Worm (Caenorhabditis elegans) whole organism, young adult: ENCODE results near the gene C46F2.1.

ENCODE experiments used
- B0261.1 ChIP-seq: sonication (generic microtip); optimal IDR thresholded peaks from 2 replicates; lab custom pipeline; 2016; ENCODE audit warnings: mild to moderate bottlenecking, missing genetic modification characterization, moderate library complexity, missing compliant biosample characterization
- C06A6.2 ChIP-seq: fragments of 200-800 bp; sonication (Bioruptor generic); conservative IDR thresholded peaks from 2 replicates; pipeline ENCODE4 v1.3.6; 2022; ENCODE audit warnings: missing genetic modification characterization, missing compliant biosample characterization
- C17E4.6 ChIP-seq: fragments of 200-800 bp; sonication (Bioruptor generic); IDR thresholded peaks from 2 replicates; pipeline ENCODE4 v1.3.6; 2022; ENCODE audit warnings: missing genetic modification reagents, missing genetic modification characterization, missing compliant biosample characterization
- D2030.7 ChIP-seq: fragments of 200-800 bp; sonication (Bioruptor generic); IDR thresholded peaks from 2 replicates; pipeline ENCODE4 v1.3.6; 2022; ENCODE audit warnings: missing genetic modification reagents, missing genetic modification characterization, missing compliant biosample characterization
- F22D6.2 ChIP-seq: sonication (generic microtip); optimal IDR thresholded peaks from 2 replicates; lab custom pipeline; 2016; ENCODE audit warnings: mild to moderate bottlenecking, missing genetic modification characterization, missing compliant biosample characterization
- F23B12.7 ChIP-seq: sonication (generic microtip); optimal IDR thresholded peaks from 2 replicates; lab custom pipeline; 2017; ENCODE audit warnings: missing genetic modification characterization, mild to moderate bottlenecking, missing compliant biosample characterization, antibody characterized with exemption, moderate library complexity; ENCODE audit not compliant: insufficient read depth
- F37B4.10 ChIP-seq: fragments of 200-800 bp; sonication (Bioruptor generic); IDR thresholded peaks from 2 replicates; pipeline ENCODE4 v1.3.6; 2022; ENCODE audit warnings: missing genetic modification characterization, missing compliant biosample characterization
- F55B11.4 ChIP-seq: sonication (generic microtip); optimal IDR thresholded peaks from 2 replicates; lab custom pipeline; 2016; ENCODE audit warnings: missing compliant biosample characterization, missing genetic modification characterization, borderline replicate concordance; ENCODE audit not compliant: insufficient read depth
- K12H6.12 ChIP-seq: fragments of 200-800 bp; sonication (Bioruptor generic); optimal IDR thresholded peaks from 2 replicates; lab custom pipeline; 2018; ENCODE audit warnings: mild to moderate bottlenecking, missing genetic modification characterization, missing compliant biosample characterization
- T26A5.8 ChIP-seq: sonication (generic microtip); optimal IDR thresholded peaks from 2 replicates; lab custom pipeline; 2016; ENCODE audit warnings: missing genetic modification characterization, missing compliant biosample characterization
- Y53F4B.3 ChIP-seq: fragments of 200-800 bp; sonication (Bioruptor generic); IDR thresholded peaks from 2 replicates; pipeline ENCODE4 v1.3.6; 2022; ENCODE audit warnings: missing genetic modification reagents, missing genetic modification characterization, missing compliant biosample characterization
- Y56A3A.18 ChIP-seq: fragments of 200-800 bp; sonication (Bioruptor generic); IDR thresholded peaks from 2 replicates; pipeline ENCODE4 v1.3.6; 2022; ENCODE audit warnings: missing genetic modification reagents, missing genetic modification characterization, missing compliant biosample characterization
- aptf-3 ChIP-seq: fragments of 200-800 bp; sonication (Bioruptor generic); IDR thresholded peaks from 2 replicates; pipeline ENCODE4 v1.3.6; 2022; ENCODE audit warnings: missing genetic modification characterization, missing compliant biosample characterization
- atf-7 ChIP-seq: sonication (generic microtip); optimal IDR thresholded peaks from 2 replicates; lab custom pipeline; 2017; ENCODE audit warnings: mild to moderate bottlenecking, missing genetic modification characterization, missing compliant biosample characterization
- ceh-27 ChIP-seq: fragments of 200-800 bp; sonication (Bioruptor generic); optimal IDR thresholded peaks from 2 replicates; lab custom pipeline; 2018; ENCODE audit warnings: mild to moderate bottlenecking, missing genetic modification characterization, moderate library complexity, missing compliant biosample characterization
- ceh-91 ChIP-seq: fragments of 200-800 bp; sonication (Bioruptor generic); IDR thresholded peaks from 2 replicates; pipeline ENCODE4 v1.3.6; 2022; ENCODE audit warnings: missing genetic modification reagents, missing genetic modification characterization, missing compliant biosample characterization
- dox-1 ChIP-seq: fragments of 200-800 bp; sonication (Bioruptor generic); IDR thresholded peaks from 2 replicates; pipeline ENCODE4 v1.3.6; 2022; ENCODE audit warnings: missing genetic modification reagents, missing genetic modification characterization, missing compliant biosample characterization
- efl-1 ChIP-seq: fragments of 150-350 bp; optimal IDR thresholded peaks from 2 replicates; lab custom pipeline; 2014; ENCODE audit warnings: missing biosample characterization, missing genetic modification reagents, missing genetic modification characterization
- hlh-12 ChIP-seq: sonication (generic microtip); optimal IDR thresholded peaks from 2 replicates; lab custom pipeline; 2016; ENCODE audit warnings: missing genetic modification characterization, missing compliant biosample characterization
- hmg-1.2 ChIP-seq: fragments of 200-800 bp; sonication (Bioruptor generic); IDR thresholded peaks from 2 replicates; pipeline ENCODE4 v1.3.6; 2022; ENCODE audit warnings: missing genetic modification reagents, missing genetic modification characterization, missing compliant biosample characterization
- hrde-1 ChIP-seq: sonication (generic microtip); optimal IDR thresholded peaks from 2 replicates; lab custom pipeline; 2016; ENCODE audit warnings: missing genetic modification characterization, mild to moderate bottlenecking, missing compliant biosample characterization, moderate library complexity, missing genotype, missing genetic modification reagents, borderline replicate concordance
- hsf-1 ChIP-seq: fragments of 200-800 bp; sonication (Bioruptor generic); IDR thresholded peaks from 2 replicates; pipeline ENCODE4 v1.3.6; 2022; ENCODE audit warnings: missing genetic modification reagents, missing genetic modification characterization, missing compliant biosample characterization
- lag-1 ChIP-seq: fragments of 200-800 bp; sonication (Bioruptor generic); IDR thresholded peaks from 2 replicates; pipeline ENCODE4 v1.3.6; 2022; ENCODE audit warnings: missing genetic modification reagents, missing genetic modification characterization, missing compliant biosample characterization
- let-607 ChIP-seq, 2 experiments: fragments of 200-800 bp in 1 of 2; sonication (Bioruptor generic) in 1 of 2; sonication (generic microtip) in 1 of 2; optimal IDR thresholded peaks; 2 replicates each; lab custom pipeline; 2016 to 2018; ENCODE audit warnings: mild to moderate bottlenecking in 2 of 2, missing compliant biosample characterization in 2 of 2, missing genetic modification characterization in 2 of 2, moderate library complexity in 2 of 2, missing genotype in 1 of 2
- lin-35 ChIP-seq, 3 experiments: fragments of 150-350 bp in 2 of 3; sonication (generic microtip) in 1 of 3; optimal IDR thresholded peaks; 2 replicates each; lab custom pipeline; 2014 to 2018; ENCODE audit warnings: missing biosample characterization in 3 of 3, missing genetic modification characterization in 3 of 3, missing genetic modification reagents in 3 of 3
- lir-1 ChIP-seq: fragments of 200-800 bp; sonication (Bioruptor generic); conservative IDR thresholded peaks from 2 replicates; pipeline ENCODE4 v1.3.6; 2022; ENCODE audit warnings: missing genetic modification reagents, missing genetic modification characterization, missing compliant biosample characterization
- madf-8 ChIP-seq: fragments of 200-800 bp; sonication (Bioruptor generic); conservative IDR thresholded peaks from 2 replicates; pipeline ENCODE4 v1.3.6; 2022; ENCODE audit warnings: missing genetic modification reagents, missing genetic modification characterization, missing compliant biosample characterization
- mel-28 ChIP-seq: sonication (generic microtip); optimal IDR thresholded peaks from 2 replicates; lab custom pipeline; 2016; ENCODE audit warnings: borderline replicate concordance, mild to moderate bottlenecking, missing genetic modification characterization, missing compliant biosample characterization
- nhr-27 ChIP-seq: fragments of 200-800 bp; sonication (Bioruptor generic); optimal IDR thresholded peaks from 2 replicates; lab custom pipeline; 2018; ENCODE audit warnings: mild to moderate bottlenecking, missing genetic modification characterization, moderate library complexity, missing compliant biosample characterization
- nhr-90 ChIP-seq: sonication (generic microtip); optimal IDR thresholded peaks from 2 replicates; lab custom pipeline; 2016; ENCODE audit warnings: missing genotype, mild to moderate bottlenecking, missing genetic modification characterization, missing compliant biosample characterization
- rpc-1 ChIP-seq, 2 experiments: fragments of 150-350 bp in 1 of 2; sonication (generic microtip) in 1 of 2; optimal IDR thresholded peaks; 2 replicates each; lab custom pipeline; 2014 to 2018; ENCODE audit warnings: missing biosample characterization in 1 of 2, missing genetic modification characterization in 1 of 2, missing genetic modification reagents in 1 of 2, missing genotype in 1 of 2
- tbp1 ChIP-seq: fragments of 200-800 bp; sonication (Bioruptor generic); optimal IDR thresholded peaks from 2 replicates; lab custom pipeline; 2018; ENCODE audit warnings: mild to moderate bottlenecking, missing genetic modification characterization, missing compliant biosample characterization
- tbx-9 ChIP-seq: sonication (generic microtip); optimal IDR thresholded peaks from 2 replicates; lab custom pipeline; 2016; ENCODE audit warnings: borderline replicate concordance, missing genetic modification characterization, inconsistent platforms, missing compliant biosample characterization
- unc-62 ChIP-seq: fragments of 150-350 bp; optimal IDR thresholded peaks from 2 replicates; lab custom pipeline; 2014; ENCODE audit warnings: missing biosample characterization, missing genetic modification reagents, missing genetic modification characterization
- zim-3 ChIP-seq: sonication (generic microtip); optimal IDR thresholded peaks from 2 replicates; lab custom pipeline; 2017; ENCODE audit warnings: mild to moderate bottlenecking, missing genetic modification characterization, moderate library complexity, missing compliant biosample characterization
- ztf-26 ChIP-seq: sonication (generic microtip); optimal IDR thresholded peaks from 2 replicates; lab custom pipeline; 2017; ENCODE audit warnings: missing genetic modification characterization, missing compliant biosample characterization

C46F2.1 gene

DNA sequence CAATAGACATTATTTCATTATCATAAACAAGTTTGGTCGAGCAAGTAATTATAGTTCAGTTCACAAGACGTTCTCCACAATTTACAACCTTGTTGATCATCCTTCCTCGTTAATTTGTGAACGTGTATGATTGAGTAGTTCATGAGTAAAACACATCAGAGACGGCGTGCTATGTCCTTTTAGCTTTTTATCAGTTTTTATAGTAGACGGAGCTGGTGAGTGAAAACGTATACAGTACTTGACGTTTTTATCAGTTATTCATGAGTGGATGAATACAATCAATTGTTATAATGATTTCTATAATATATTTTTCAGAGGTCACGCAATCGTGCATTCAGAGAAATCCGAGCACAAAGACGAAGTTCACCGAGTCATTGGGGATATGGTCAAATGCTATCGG lies 1.1 kb downstream of the C46F2.1 start:
- TF ChIP-seq F55B11.4 (tag; lab: Kevin White, UChicago) (no peak), B0261.1 (tag; lab: Kevin White, UChicago) (no peak), lin-35 (GFP tag; optimal IDR thresholded peaks at IDR 0.05; lab: Kevin White, UChicago) (no peak), lag-1 (GFP tag; lab: Robert Waterston, UW) (no peak), mel-28 (no peak), efl-1 (GFP tag; lab: Kevin White, UChicago) (no peak), K12H6.12 (tag; lab: Kevin White, UChicago) (no peak), hlh-12 (tag; lab: Kevin White, UChicago) (no peak), C06A6.2 (no peak), F22D6.2 (tag; lab: Kevin White, UChicago) (no peak), zim-3 (tag; lab: Kevin White, UChicago) (no peak), Y53F4B.3 (no peak), nhr-90 (no peak), F37B4.10 (GFP tag; lab: Robert Waterston, UW) (no peak), rpc-1 (optimal IDR thresholded peaks at IDR 0.05; lab: Kevin White, UChicago) (no peak), rpc-1 (tag; optimal IDR thresholded peaks at IDR 0.05; lab: Kevin White, UChicago) (no peak), aptf-3 (GFP tag; lab: Robert Waterston, UW) (no peak), Y56A3A.18 (GFP tag; lab: Robert Waterston, UW) (no peak), ceh-91 (GFP tag; lab: Robert Waterston, UW) (no peak), C17E4.6 (GFP tag; lab: Robert Waterston, UW) (no peak), nhr-27 (tag; lab: Kevin White, UChicago) (no peak)

- TF ChIP-seq let-607 (tag; optimal IDR thresholded peaks at IDR 0.05; lab: Kevin White, UChicago) (no peak), D2030.7 (GFP tag; lab: Robert Waterston, UW) (no peak), mel-28 (no peak), atf-7 (tag; lab: Kevin White, UChicago) (no peak), F23B12.7 (tag; lab: Kevin White, UChicago) (no peak), hsf-1 (no peak), madf-8 (GFP tag; lab: Robert Waterston, UW) (no peak), lir-1 (GFP tag; lab: Robert Waterston, UW) (no peak), ceh-91 (GFP tag; lab: Robert Waterston, UW) (no peak), T26A5.8 (tag; lab: Kevin White, UChicago) (no peak), hmg-1.2 (no peak), unc-62 (GFP tag; lab: Kevin White, UChicago) (no peak), ceh-27 (GFP tag; lab: Kevin White, UChicago) (no peak)
Measured at ce11 chrX:8082703-8083102, 4.9 kb downstream of the C46F2.1 start.

ce11 chrX:8083330-8083729 lies 5.5 kb downstream of the C46F2.1 start:
- TF ChIP-seq ztf-26 (no peak), K12H6.12 (tag; lab: Kevin White, UChicago) (no peak), tbx-9 (no peak), dox-1 (GFP tag; lab: Robert Waterston, UW) (no peak), hsf-1 (no peak), tbp1 (no peak), hrde-1 (tag; lab: Kevin White, UChicago) (no peak), nhr-27 (tag; lab: Kevin White, UChicago) (no peak)
